Worm (Caenorhabditis elegans) whole organism, young adult: ENCODE results near the gene F23H12.5.
A peak's percentile ranks its signal among the peaks of the same experiment; 100 is the strongest.

ENCODE experiments used
- B0336.3 ChIP-seq: fragments of 200-800 bp; sonication (Bioruptor generic); IDR thresholded peaks from 2 replicates; pipeline ENCODE4 v1.3.6; 2022; ENCODE audit warnings: missing genetic modification characterization, missing compliant biosample characterization
- C06A6.2 ChIP-seq: fragments of 200-800 bp; sonication (Bioruptor generic); conservative IDR thresholded peaks from 2 replicates; pipeline ENCODE4 v1.3.6; 2022; ENCODE audit warnings: missing genetic modification characterization, missing compliant biosample characterization
- F33H1.4 ChIP-seq: fragments of 200-800 bp; sonication (Bioruptor generic); IDR thresholded peaks from 2 replicates; pipeline ENCODE4 v1.3.6; 2022; ENCODE audit warnings: missing genetic modification reagents, missing genetic modification characterization, missing compliant biosample characterization
- F37B4.10 ChIP-seq: fragments of 200-800 bp; sonication (Bioruptor generic); IDR thresholded peaks from 2 replicates; pipeline ENCODE4 v1.3.6; 2022; ENCODE audit warnings: missing genetic modification characterization, missing compliant biosample characterization
- F49E8.2 ChIP-seq: sonication (generic microtip); optimal IDR thresholded peaks from 3 replicates; lab custom pipeline; 2017; ENCODE audit warnings: missing genetic modification characterization, mild to moderate bottlenecking, missing compliant biosample characterization, antibody characterized with exemption, moderate library complexity; ENCODE audit not compliant: insufficient read depth
- F52B5.7 ChIP-seq: sonication (generic microtip); optimal IDR thresholded peaks from 2 replicates; lab custom pipeline; 2016; ENCODE audit warnings: mild to moderate bottlenecking, missing genetic modification characterization, missing compliant biosample characterization
- F57A8.1 ChIP-seq: fragments of 200-800 bp; sonication (Bioruptor generic); optimal IDR thresholded peaks from 2 replicates; lab custom pipeline; 2018; ENCODE audit warnings: mild to moderate bottlenecking, missing genetic modification characterization, moderate library complexity, missing compliant biosample characterization
- F57C9.4 ChIP-seq: sonication (generic microtip); optimal IDR thresholded peaks from 2 replicates; lab custom pipeline; 2017; ENCODE audit warnings: mild to moderate bottlenecking, missing genetic modification characterization, missing compliant biosample characterization
- K11D2.4 ChIP-seq: fragments of 200-800 bp; sonication (Bioruptor generic); IDR thresholded peaks from 2 replicates; pipeline ENCODE4 v1.3.6; 2022; ENCODE audit warnings: missing genetic modification reagents, missing genetic modification characterization, missing compliant biosample characterization
- Y53F4B.3 ChIP-seq: fragments of 200-800 bp; sonication (Bioruptor generic); IDR thresholded peaks from 2 replicates; pipeline ENCODE4 v1.3.6; 2022; ENCODE audit warnings: missing genetic modification reagents, missing genetic modification characterization, missing compliant biosample characterization
- Y53G8AR.9 ChIP-seq: fragments of 200-800 bp; sonication (Bioruptor generic); conservative IDR thresholded peaks from 2 replicates; pipeline ENCODE4 v1.3.6; 2022; ENCODE audit warnings: missing genetic modification reagents, missing genetic modification characterization, missing compliant biosample characterization
- Y67H2A.10 ChIP-seq: fragments of 200-800 bp; sonication (Bioruptor generic); conservative IDR thresholded peaks from 2 replicates; pipeline ENCODE4 v1.3.6; 2022; ENCODE audit warnings: missing genetic modification reagents, missing genetic modification characterization, missing compliant biosample characterization
- Y79H2A.3 ChIP-seq: fragments of 200-800 bp; sonication (Bioruptor generic); conservative IDR thresholded peaks from 2 replicates; pipeline ENCODE4 v1.3.6; 2022; ENCODE audit warnings: missing genetic modification reagents, missing genetic modification characterization, missing compliant biosample characterization
- Y95B8A.8 ChIP-seq: fragments of 200-800 bp; sonication (Bioruptor generic); IDR thresholded peaks from 2 replicates; pipeline ENCODE4 v1.3.6; 2022; ENCODE audit warnings: missing genetic modification reagents, missing genetic modification characterization, missing compliant biosample characterization
- ZK185.1 ChIP-seq: sonication (generic microtip); optimal IDR thresholded peaks from 2 replicates; lab custom pipeline; 2016; ENCODE audit warnings: mild to moderate bottlenecking, missing genetic modification characterization, missing compliant biosample characterization; ENCODE audit not compliant: poor library complexity, severe bottlenecking
- akir-1 ChIP-seq: fragments of 200-800 bp; sonication (Bioruptor generic); optimal IDR thresholded peaks from 2 replicates; lab custom pipeline; 2018; ENCODE audit warnings: mild to moderate bottlenecking, missing genetic modification characterization, moderate library complexity, missing compliant biosample characterization
- athp-1 ChIP-seq: sonication (generic microtip); optimal IDR thresholded peaks from 2 replicates; lab custom pipeline; 2017; ENCODE audit warnings: mild to moderate bottlenecking, missing genetic modification characterization, missing compliant biosample characterization
- attf-3 ChIP-seq: fragments of 200-800 bp; sonication (Bioruptor generic); conservative IDR thresholded peaks from 2 replicates; pipeline ENCODE4 v1.3.6; 2022; ENCODE audit warnings: missing genetic modification reagents, missing genetic modification characterization, missing compliant biosample characterization
- bed-2 ChIP-seq: fragments of 200-800 bp; sonication (Bioruptor generic); IDR thresholded peaks from 2 replicates; pipeline ENCODE4 v1.3.6; 2022; ENCODE audit warnings: missing genetic modification reagents, missing genetic modification characterization, missing compliant biosample characterization
- cebp-1 ChIP-seq, 2 experiments: fragments of 200-800 bp in 1 of 2; sonication (Bioruptor generic) in 1 of 2; sonication (generic microtip) in 1 of 2; IDR thresholded peaks in 1 of 2; optimal IDR thresholded peaks in 1 of 2; 2 replicates each; pipeline versions ENCODE4 v1.3.6 to Lab custom; 2017 to 2022; ENCODE audit warnings: missing compliant biosample characterization in 2 of 2, missing genetic modification characterization in 2 of 2, mild to moderate bottlenecking in 1 of 2, missing genetic modification reagents in 1 of 2, moderate library complexity in 1 of 2
- ceh-100 ChIP-seq: fragments of 200-800 bp; sonication (Bioruptor generic); IDR thresholded peaks from 2 replicates; pipeline ENCODE4 v1.3.6; 2022; ENCODE audit warnings: missing genetic modification reagents, missing genetic modification characterization, missing compliant biosample characterization
- ceh-40 ChIP-seq: fragments of 200-800 bp; sonication (Bioruptor generic); IDR thresholded peaks from 2 replicates; pipeline ENCODE4 v1.3.6; 2022; ENCODE audit warnings: missing genetic modification characterization, missing compliant biosample characterization
- ceh-91 ChIP-seq: fragments of 200-800 bp; sonication (Bioruptor generic); IDR thresholded peaks from 2 replicates; pipeline ENCODE4 v1.3.6; 2022; ENCODE audit warnings: missing genetic modification reagents, missing genetic modification characterization, missing compliant biosample characterization
- chd-7 ChIP-seq: sonication (generic microtip); optimal IDR thresholded peaks from 2 replicates; lab custom pipeline; 2016; ENCODE audit warnings: mild to moderate bottlenecking, missing genetic modification characterization, moderate library complexity, missing compliant biosample characterization
- egl-44 ChIP-seq: fragments of 200-800 bp; sonication (Bioruptor generic); IDR thresholded peaks from 2 replicates; pipeline ENCODE4 v1.3.6; 2022; ENCODE audit warnings: missing genetic modification reagents, missing genetic modification characterization, missing compliant biosample characterization
- ekl-4 ChIP-seq: fragments of 200-800 bp; sonication (Bioruptor generic); IDR thresholded peaks from 2 replicates; pipeline ENCODE4 v1.3.6; 2022; ENCODE audit warnings: missing genetic modification reagents, missing genetic modification characterization, missing compliant biosample characterization
- fkh-3 ChIP-seq: sonication (generic microtip); optimal IDR thresholded peaks from 2 replicates; lab custom pipeline; 2016; ENCODE audit warnings: mild to moderate bottlenecking, missing genetic modification characterization, missing compliant biosample characterization
- him-1 ChIP-seq: sonication (generic microtip); optimal IDR thresholded peaks from 2 replicates; lab custom pipeline; 2016; ENCODE audit warnings: missing genotype, missing genetic modification reagents, missing genetic modification characterization, missing compliant biosample characterization
- hlh-12 ChIP-seq: sonication (generic microtip); optimal IDR thresholded peaks from 2 replicates; lab custom pipeline; 2016; ENCODE audit warnings: missing genetic modification characterization, missing compliant biosample characterization
- hlh-26 ChIP-seq: fragments of 200-800 bp; sonication (Bioruptor generic); conservative IDR thresholded peaks from 2 replicates; pipeline ENCODE4 v1.3.6; 2022; ENCODE audit warnings: missing genetic modification reagents, missing genetic modification characterization, missing compliant biosample characterization
- hmg-1.2 ChIP-seq: fragments of 200-800 bp; sonication (Bioruptor generic); IDR thresholded peaks from 2 replicates; pipeline ENCODE4 v1.3.6; 2022; ENCODE audit warnings: missing genetic modification reagents, missing genetic modification characterization, missing compliant biosample characterization
- hmg-20 ChIP-seq: fragments of 200-800 bp; sonication (Bioruptor generic); IDR thresholded peaks from 2 replicates; pipeline ENCODE4 v1.3.6; 2022; ENCODE audit warnings: missing genetic modification reagents, missing genetic modification characterization, missing compliant biosample characterization
- let-526 ChIP-seq: fragments of 200-800 bp; sonication (Bioruptor generic); IDR thresholded peaks from 2 replicates; pipeline ENCODE4 v1.3.6; 2022; ENCODE audit warnings: missing genetic modification reagents, missing genetic modification characterization, missing compliant biosample characterization
- lin-35 ChIP-seq, 3 experiments: fragments of 150-350 bp in 2 of 3; sonication (generic microtip) in 1 of 3; optimal IDR thresholded peaks; 2 replicates each; lab custom pipeline; 2014 to 2018; ENCODE audit warnings: missing biosample characterization in 3 of 3, missing genetic modification characterization in 3 of 3, missing genetic modification reagents in 3 of 3
- lin-54 ChIP-seq: fragments of 200-800 bp; sonication (Bioruptor generic); optimal IDR thresholded peaks from 2 replicates; lab custom pipeline; 2018; ENCODE audit warnings: mild to moderate bottlenecking, missing genetic modification characterization, missing compliant biosample characterization
- madf-6 ChIP-seq: fragments of 200-800 bp; sonication (Bioruptor generic); IDR thresholded peaks from 2 replicates; pipeline ENCODE4 v1.3.6; 2022; ENCODE audit warnings: missing genetic modification reagents, missing genetic modification characterization, missing compliant biosample characterization
- mxl-1 ChIP-seq: sonication (generic microtip); optimal IDR thresholded peaks from 2 replicates; lab custom pipeline; 2016; ENCODE audit warnings: missing genetic modification characterization, missing compliant biosample characterization
- nhr-27 ChIP-seq: fragments of 200-800 bp; sonication (Bioruptor generic); optimal IDR thresholded peaks from 2 replicates; lab custom pipeline; 2018; ENCODE audit warnings: mild to moderate bottlenecking, missing genetic modification characterization, moderate library complexity, missing compliant biosample characterization
- repo-1 ChIP-seq: sonication (generic microtip); optimal IDR thresholded peaks from 2 replicates; lab custom pipeline; 2017; ENCODE audit warnings: mild to moderate bottlenecking, missing genetic modification characterization, missing compliant biosample characterization
- snpc-1.1 ChIP-seq: sonication (generic microtip); optimal IDR thresholded peaks from 2 replicates; lab custom pipeline; 2017; ENCODE audit warnings: missing genetic modification characterization, mild to moderate bottlenecking, missing compliant biosample characterization, antibody characterized with exemption, moderate library complexity, missing genotype, missing genetic modification reagents; ENCODE audit not compliant: insufficient read depth
- tbp1 ChIP-seq: fragments of 200-800 bp; sonication (Bioruptor generic); optimal IDR thresholded peaks from 2 replicates; lab custom pipeline; 2018; ENCODE audit warnings: mild to moderate bottlenecking, missing genetic modification characterization, missing compliant biosample characterization
- unc-130 ChIP-seq: sonication (generic microtip); optimal IDR thresholded peaks from 2 replicates; lab custom pipeline; 2016; ENCODE audit warnings: missing genetic modification reagents, missing genetic modification characterization, missing compliant biosample characterization
- unc-62 ChIP-seq: fragments of 150-350 bp; optimal IDR thresholded peaks from 2 replicates; lab custom pipeline; 2014; ENCODE audit warnings: missing biosample characterization, missing genetic modification reagents, missing genetic modification characterization
- xnd-1 ChIP-seq: sonication (generic microtip); optimal IDR thresholded peaks from 2 replicates; lab custom pipeline; 2016; ENCODE audit warnings: missing genotype, missing genetic modification reagents, missing genetic modification characterization, missing compliant biosample characterization
- zim-3 ChIP-seq: sonication (generic microtip); optimal IDR thresholded peaks from 2 replicates; lab custom pipeline; 2017; ENCODE audit warnings: mild to moderate bottlenecking, missing genetic modification characterization, moderate library complexity, missing compliant biosample characterization
- ztf-25 ChIP-seq: fragments of 200-800 bp; sonication (Bioruptor generic); IDR thresholded peaks from 2 replicates; pipeline ENCODE4 v1.3.6; 2022; ENCODE audit warnings: missing genetic modification reagents, missing genetic modification characterization, missing compliant biosample characterization
- ztf-26 ChIP-seq: sonication (generic microtip); optimal IDR thresholded peaks from 2 replicates; lab custom pipeline; 2017; ENCODE audit warnings: missing genetic modification characterization, missing compliant biosample characterization

Gene F23H12.5

ce11 chrV:12358347-12358746, at the start of gene F23H12.5:
Gene F23H12.5, plus strand, starts transcription at chrV:12358647.
- TF ChIP-seq Y79H2A.3 (GFP tag; lab: Robert Waterston, UW) (no peak), ztf-25 (no peak), hlh-12 (no peak), xnd-1 (tag; lab: Kevin White, UChicago) (no peak), madf-6 (GFP tag; lab: Robert Waterston, UW) (no peak), C06A6.2 (GFP tag; lab: Robert Waterston, UW) (no peak), zim-3 (tag; lab: Kevin White, UChicago) (no peak), Y53G8AR.9 (GFP tag; lab: Robert Waterston, UW) (no peak), F57A8.1 (no peak), him-1 (tag; lab: Kevin White, UChicago) (no peak), F33H1.4 (GFP tag; lab: Robert Waterston, UW) (no peak), athp-1 (tag; lab: Kevin White, UChicago) (no peak), ceh-40 (GFP tag; lab: Robert Waterston, UW) (no peak), hmg-20 (GFP tag; lab: Robert Waterston, UW) (no peak), mxl-1 (tag; lab: Kevin White, UChicago) (no peak)

- no peak for TF ChIP-seq ceh-100 (GFP tag; lab: Robert Waterston, UW)
- TF ChIP-seq unc-62 (GFP tag; lab: Kevin White, UChicago) = no peak
- no peak for TF ChIP-seq unc-130 (GFP tag; lab: Kevin White, UChicago)
- TF ChIP-seq B0336.3 = no peak
- no peak for TF ChIP-seq ztf-26 (tag; lab: Kevin White, UChicago)
- TF ChIP-seq lin-35 (GFP tag; optimal IDR thresholded peaks at IDR 0.05; lab: Kevin White, UChicago) = no peak
- no peak for TF ChIP-seq nhr-27 (tag; lab: Kevin White, UChicago)
- no peak for TF ChIP-seq tbp1 (GFP tag; lab: Kevin White, UChicago)
- TF ChIP-seq ekl-4 (GFP tag; lab: Robert Waterston, UW) = no peak
- no peak for TF ChIP-seq let-526 (GFP tag; lab: Robert Waterston, UW)
- no peak for TF ChIP-seq akir-1 (GFP tag; lab: Kevin White, UChicago)
- no peak for TF ChIP-seq bed-2
- TF ChIP-seq snpc-1.1 (tag; lab: Kevin White, UChicago) = no peak
- TF ChIP-seq F52B5.7 = no peak
- no peak for TF ChIP-seq F49E8.2 (tag; lab: Kevin White, UChicago)
- no peak for TF ChIP-seq K11D2.4
- TF ChIP-seq chd-7 (tag; lab: Kevin White, UChicago) = no peak
- TF ChIP-seq ceh-91 (GFP tag; lab: Robert Waterston, UW) = no peak
- no peak for TF ChIP-seq Y95B8A.8 (GFP tag; lab: Robert Waterston, UW)
These were observed 48.2 kb upstream of the F23H12.5 start, which contains the start of gene hpo-30 for ce11 chrV:12310256-12310655. Gene hpo-30, minus strand, starts transcription at chrV:12310356.

ce11 chrV:12314413-12314812, 44.0 kb upstream of the F23H12.5 start:
- TF ChIP-seq C06A6.2 (GFP tag; lab: Robert Waterston, UW) = no peak
- TF ChIP-seq hlh-26 = no peak
- no peak for TF ChIP-seq Y53F4B.3 (GFP tag; lab: Robert Waterston, UW)
- peak; percentile 43; the same call in 1 of the 2 replicates for TF ChIP-seq attf-3
- TF ChIP-seq mxl-1 (tag; lab: Kevin White, UChicago) = no peak
- no peak for TF ChIP-seq ZK185.1 (tag; lab: Kevin White, UChicago)
- no peak for TF ChIP-seq Y67H2A.10 (GFP tag; lab: Robert Waterston, UW)
- TF ChIP-seq egl-44 (GFP tag; lab: Robert Waterston, UW) = no peak
- no peak for TF ChIP-seq lin-54 (GFP tag; lab: Kevin White, UChicago)
- no peak for TF ChIP-seq F57C9.4 (tag; lab: Kevin White, UChicago)
- no peak for TF ChIP-seq zim-3 (tag; lab: Kevin White, UChicago)
- no peak for TF ChIP-seq F37B4.10 (GFP tag; lab: Robert Waterston, UW)
- TF ChIP-seq cebp-1 (GFP tag; IDR thresholded peaks at IDR 0.05; lab: Robert Waterston, UW) = no peak
- TF ChIP-seq cebp-1 (tag; optimal IDR thresholded peaks at IDR 0.05; lab: Kevin White, UChicago) = no peak
- TF ChIP-seq Y53G8AR.9 (GFP tag; lab: Robert Waterston, UW) = no peak
- no peak for TF ChIP-seq hmg-1.2
- no peak for TF ChIP-seq fkh-3 (tag; lab: Kevin White, UChicago)
- no peak for TF ChIP-seq repo-1
